Worm (Caenorhabditis elegans) whole organism, early embryonic: ENCODE measurements around the gene Y41C4A.7.

Experiments
- B0310.2 ChIP-seq: sonication (generic microtip); optimal IDR thresholded peaks from 2 replicates; lab custom pipeline; 2016; ENCODE audit warnings: mild to moderate bottlenecking, missing genetic modification characterization, missing compliant biosample characterization
- F13C5.2 ChIP-seq: sonication (generic microtip); optimal IDR thresholded peaks from 2 replicates; lab custom pipeline; 2017; ENCODE audit warnings: mild to moderate bottlenecking, missing genetic modification characterization, inconsistent platforms, missing compliant biosample characterization
- aly-1 ChIP-seq: sonication (generic microtip); optimal IDR thresholded peaks from 2 replicates; lab custom pipeline; 2016; ENCODE audit warnings: missing genetic modification characterization, missing compliant biosample characterization
- ama-1 ChIP-seq: fragments of 150-350 bp; optimal IDR thresholded peaks from 2 replicates; lab custom pipeline; 2014
- ceh-13 ChIP-seq: fragments of 200-800 bp; sonication (Bioruptor generic); optimal IDR thresholded peaks from 2 replicates; lab custom pipeline; 2018; ENCODE audit warnings: mild to moderate bottlenecking, missing genetic modification characterization, missing compliant biosample characterization
- ceh-36 ChIP-seq: sonication (generic microtip); optimal IDR thresholded peaks from 2 replicates; lab custom pipeline; 2016; ENCODE audit warnings: missing genetic modification characterization, inconsistent platforms, missing compliant biosample characterization
- ets-7 ChIP-seq: sonication (generic microtip); optimal IDR thresholded peaks from 2 replicates; lab custom pipeline; 2016; ENCODE audit warnings: missing genotype, missing genetic modification characterization, missing compliant biosample characterization
- flt-1 ChIP-seq: fragments of 200-800 bp; sonication (Bioruptor generic); IDR thresholded peaks from 2 replicates; pipeline ENCODE4 v1.3.6; 2022; ENCODE audit warnings: missing genetic modification characterization, missing compliant biosample characterization
- hmbx-1 ChIP-seq: sonication (generic microtip); optimal IDR thresholded peaks from 2 replicates; lab custom pipeline; 2016; ENCODE audit warnings: mild to moderate bottlenecking, missing genetic modification characterization, missing compliant biosample characterization
- hmg-4 ChIP-seq: fragments of 200-800 bp; sonication (Bioruptor generic); optimal IDR thresholded peaks from 2 replicates; lab custom pipeline; 2018; ENCODE audit warnings: mild to moderate bottlenecking, missing genetic modification characterization, missing compliant biosample characterization
- hnd-1 ChIP-seq: sonication (generic microtip); optimal IDR thresholded peaks from 2 replicates; lab custom pipeline; 2016; ENCODE audit warnings: missing genetic modification characterization, missing compliant biosample characterization
- pes-1 ChIP-seq: fragments of 200-800 bp; sonication (Bioruptor generic); IDR thresholded peaks from 2 replicates; pipeline ENCODE4 v1.3.6; 2022; ENCODE audit warnings: missing genetic modification reagents, missing genetic modification characterization, missing compliant biosample characterization
- scrt-1 ChIP-seq: fragments of 200-800 bp; sonication (Bioruptor generic); IDR thresholded peaks from 2 replicates; pipeline ENCODE4 v1.3.6; 2022; ENCODE audit warnings: missing genetic modification characterization, missing compliant biosample characterization
- sea-1 ChIP-seq: fragments of 200-800 bp; sonication (Bioruptor generic); conservative IDR thresholded peaks from 2 replicates; pipeline ENCODE4 v1.3.6; 2022; ENCODE audit warnings: missing genetic modification characterization, missing compliant biosample characterization
- tbx-11 ChIP-seq: fragments of 200-800 bp; sonication (Bioruptor generic); IDR thresholded peaks from 2 replicates; pipeline ENCODE4 v1.3.6; 2022; ENCODE audit warnings: missing genetic modification characterization, missing compliant biosample characterization
- tbx-37 ChIP-seq: fragments of 200-800 bp; sonication (Bioruptor generic); conservative IDR thresholded peaks from 2 replicates; pipeline ENCODE4 v1.3.6; 2022; ENCODE audit warnings: missing genetic modification reagents, missing genetic modification characterization, missing compliant biosample characterization
- tra-4 ChIP-seq: sonication (generic microtip); optimal IDR thresholded peaks from 2 replicates; lab custom pipeline; 2017; ENCODE audit warnings: missing genetic modification characterization, missing compliant biosample characterization

Gene Y41C4A.7

DNA sequence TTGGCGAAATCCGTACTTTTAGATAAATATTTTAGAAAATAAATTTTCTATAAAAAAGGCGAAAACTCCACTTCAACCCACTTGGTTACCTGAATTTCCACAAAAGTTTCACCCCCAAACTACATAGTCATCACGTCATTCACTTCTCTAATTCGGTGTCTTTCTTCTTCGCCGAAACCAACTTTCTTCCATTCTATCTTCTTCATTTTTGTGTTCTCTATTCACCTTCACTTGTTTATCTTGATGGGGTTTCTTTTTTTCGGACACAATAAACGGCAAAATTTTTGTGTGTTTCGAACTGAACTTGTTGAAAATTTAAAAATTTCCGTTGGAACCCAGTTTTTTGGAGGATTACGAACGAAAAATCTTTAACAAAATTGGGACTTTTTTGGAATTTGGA, 31.9 kb upstream of the Y41C4A.7 start:
- TF ChIP-seq scrt-1 (GFP tag; lab: Robert Waterston, UW) (no peak), B0310.2 (tag; lab: Kevin White, UChicago) (no peak), sea-1 (GFP tag; lab: Robert Waterston, UW) (no peak), F13C5.2 (tag; lab: Kevin White, UChicago) (no peak), pes-1 (GFP tag; lab: Robert Waterston, UW) (no peak), hnd-1 (tag; lab: Kevin White, UChicago) (no peak), tbx-37 (GFP tag; lab: Robert Waterston, UW) (no peak), hmbx-1 (tag; lab: Kevin White, UChicago) (no peak), tra-4 (tag; lab: Kevin White, UChicago) (no peak), tbx-11 (GFP tag; lab: Robert Waterston, UW) (no peak), flt-1 (GFP tag; lab: Robert Waterston, UW) (no peak), ets-7 (tag; lab: Kevin White, UChicago) (no peak), aly-1 (tag; lab: Kevin White, UChicago) (no peak), hmg-4 (GFP tag; lab: Kevin White, UChicago) (no peak), ceh-36 (tag; lab: Kevin White, UChicago) (no peak)

- TF ChIP-seq sea-1 (GFP tag; lab: Robert Waterston, UW) (no peak), F13C5.2 (tag; lab: Kevin White, UChicago) (no peak), aly-1 (tag; lab: Kevin White, UChicago) (no peak), tbx-11 (GFP tag; lab: Robert Waterston, UW) (no peak), ceh-13 (no peak), pes-1 (GFP tag; lab: Robert Waterston, UW) (no peak), hmbx-1 (tag; lab: Kevin White, UChicago) (no peak), scrt-1 (GFP tag; lab: Robert Waterston, UW) (no peak), ama-1 (no peak), ceh-36 (tag; lab: Kevin White, UChicago) (no peak), ets-7 (tag; lab: Kevin White, UChicago) (no peak), hmg-4 (GFP tag; lab: Kevin White, UChicago) (no peak), hnd-1 (tag; lab: Kevin White, UChicago) (no peak), tbx-37 (GFP tag; lab: Robert Waterston, UW) (no peak), B0310.2 (tag; lab: Kevin White, UChicago) (no peak), flt-1 (GFP tag; lab: Robert Waterston, UW) (no peak)
Observed at ce11 chrIII:11669008-11669407, 29.7 kb upstream of the Y41C4A.7 start.

DNA sequence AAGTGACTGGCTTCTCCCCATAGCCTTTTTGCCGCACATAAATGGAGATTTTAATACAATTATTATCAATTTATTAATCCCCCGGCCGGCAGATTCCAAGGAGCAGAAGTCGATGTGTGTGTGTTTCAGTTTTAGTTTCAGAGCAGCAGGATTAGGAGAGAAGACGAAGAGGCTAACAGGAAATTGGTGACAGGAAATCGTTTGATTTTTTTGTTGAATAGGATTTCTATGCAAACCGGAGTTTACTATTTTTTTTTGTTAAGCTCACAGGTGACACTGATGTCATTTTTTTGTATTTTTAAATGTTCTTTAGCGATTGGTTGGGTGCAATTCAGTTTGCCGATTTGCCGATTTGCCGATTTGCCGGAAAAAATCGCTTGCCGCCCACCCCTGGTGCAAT, 18.2 kb upstream of the Y41C4A.7 start:
- TF ChIP-seq hnd-1 (tag; lab: Kevin White, UChicago) (no peak), ceh-36 (tag; lab: Kevin White, UChicago) (peak; percentile 46)

DNA sequence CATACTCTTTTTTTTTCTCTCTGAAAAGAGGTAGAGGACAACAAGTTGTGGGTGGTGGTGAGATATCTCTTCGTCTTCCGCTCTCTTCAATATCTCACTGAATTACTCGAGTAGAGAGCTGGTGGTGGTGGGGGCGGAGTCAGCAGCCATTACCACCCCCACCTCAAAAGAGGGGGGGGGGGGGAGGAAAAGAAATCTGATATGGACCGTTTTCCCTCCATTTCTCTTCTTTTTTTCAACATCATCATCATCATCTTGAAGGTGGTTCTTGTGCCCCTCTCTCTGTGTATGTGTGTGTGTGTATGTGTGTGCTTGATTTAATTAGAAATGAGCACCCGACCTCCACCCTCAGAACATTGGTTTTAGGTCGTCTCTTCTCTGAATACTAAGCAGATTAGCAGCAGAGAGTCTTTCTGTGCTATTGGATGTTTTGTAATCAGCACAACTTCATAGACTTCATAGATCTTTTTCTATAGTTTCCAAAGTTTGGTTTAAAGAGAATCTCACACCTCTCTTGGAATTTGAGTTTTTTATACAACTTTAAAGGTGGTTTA, 17.1 kb upstream of the Y41C4A.7 start:
- TF ChIP-seq scrt-1 (GFP tag; lab: Robert Waterston, UW), result no peak; the same call in 1 of the 2 replicates
- TF ChIP-seq tbx-37 (GFP tag; lab: Robert Waterston, UW), result no peak
- no peak for TF ChIP-seq hnd-1 (tag; lab: Kevin White, UChicago)
- TF ChIP-seq ceh-13, result no peak
- no peak for TF ChIP-seq tra-4 (tag; lab: Kevin White, UChicago)
- no peak for TF ChIP-seq ceh-36 (tag; lab: Kevin White, UChicago)

ce11 chrIII:11683038-11683437, 15.6 kb upstream of the Y41C4A.7 start:
- TF ChIP-seq sea-1 (GFP tag; lab: Robert Waterston, UW) (no peak), tbx-37 (GFP tag; lab: Robert Waterston, UW) (no peak), hmbx-1 (tag; lab: Kevin White, UChicago) (no peak), ceh-13 (no peak), B0310.2 (tag; lab: Kevin White, UChicago) (no peak), hmg-4 (GFP tag; lab: Kevin White, UChicago) (no peak)

- TF ChIP-seq aly-1 (tag; lab: Kevin White, UChicago), result no peak
- no peak for TF ChIP-seq ceh-36 (tag; lab: Kevin White, UChicago)
- TF ChIP-seq hmbx-1 (tag; lab: Kevin White, UChicago), result no peak
- TF ChIP-seq flt-1 (GFP tag; lab: Robert Waterston, UW), result no peak
- no peak for TF ChIP-seq tra-4 (tag; lab: Kevin White, UChicago)
- TF ChIP-seq ets-7 (tag; lab: Kevin White, UChicago), result no peak
- TF ChIP-seq pes-1 (GFP tag; lab: Robert Waterston, UW), result no peak
- TF ChIP-seq B0310.2 (tag; lab: Kevin White, UChicago), result no peak
- no peak for TF ChIP-seq hmg-4 (GFP tag; lab: Kevin White, UChicago)
- TF ChIP-seq tbx-37 (GFP tag; lab: Robert Waterston, UW), result no peak
Observed at ce11 chrIII:11683790-11684189, 14.9 kb upstream of the Y41C4A.7 start.

DNA sequence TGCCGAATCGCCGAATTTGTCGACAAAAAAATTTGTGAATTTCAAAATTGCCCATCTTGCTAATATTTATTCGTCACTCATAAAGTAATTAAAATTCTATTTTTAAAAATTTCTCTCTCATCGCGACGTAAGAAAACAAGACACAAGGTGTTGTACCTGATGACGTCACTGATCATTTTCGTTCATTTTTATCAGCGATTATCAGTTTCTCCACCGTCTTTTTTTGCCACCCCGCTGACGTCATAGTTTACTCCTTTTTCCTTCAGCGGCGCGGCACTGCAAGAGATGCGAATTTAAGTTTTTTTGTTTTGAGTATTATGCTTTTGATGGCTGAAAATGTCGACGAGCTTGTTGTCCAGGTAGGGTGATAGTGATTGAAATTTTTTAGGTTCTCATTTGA, 13.9 kb upstream of the Y41C4A.7 start:
- TF ChIP-seq ceh-36 (tag; lab: Kevin White, UChicago), result no peak
- TF ChIP-seq scrt-1 (GFP tag; lab: Robert Waterston, UW), result no peak
- TF ChIP-seq ceh-13, result no peak
- TF ChIP-seq B0310.2 (tag; lab: Kevin White, UChicago), result no peak
- no peak for TF ChIP-seq pes-1 (GFP tag; lab: Robert Waterston, UW)
- TF ChIP-seq ets-7 (tag; lab: Kevin White, UChicago), result no peak
- TF ChIP-seq hnd-1 (tag; lab: Kevin White, UChicago), result no peak
- TF ChIP-seq F13C5.2 (tag; lab: Kevin White, UChicago), result no peak
- no peak for TF ChIP-seq flt-1 (GFP tag; lab: Robert Waterston, UW)
- TF ChIP-seq ama-1, result no peak
- no peak for TF ChIP-seq tra-4 (tag; lab: Kevin White, UChicago)
- no peak for TF ChIP-seq tbx-11 (GFP tag; lab: Robert Waterston, UW)
- no peak for TF ChIP-seq sea-1 (GFP tag; lab: Robert Waterston, UW)
- TF ChIP-seq hmg-4 (GFP tag; lab: Kevin White, UChicago), result no peak
